Worm (Caenorhabditis elegans) whole organism, young adult: ENCODE results near the gene lurp-2.

Source experiments
- B0261.1 ChIP-seq: sonication (generic microtip); optimal IDR thresholded peaks from 2 replicates; lab custom pipeline; 2016; ENCODE audit warnings: mild to moderate bottlenecking, missing genetic modification characterization, moderate library complexity, missing compliant biosample characterization
- C17E4.6 ChIP-seq: fragments of 200-800 bp; sonication (Bioruptor generic); IDR thresholded peaks from 2 replicates; pipeline ENCODE4 v1.3.6; 2022; ENCODE audit warnings: missing genetic modification reagents, missing genetic modification characterization, missing compliant biosample characterization
- F23B12.7 ChIP-seq: sonication (generic microtip); optimal IDR thresholded peaks from 2 replicates; lab custom pipeline; 2017; ENCODE audit warnings: missing genetic modification characterization, mild to moderate bottlenecking, missing compliant biosample characterization, antibody characterized with exemption, moderate library complexity; ENCODE audit not compliant: insufficient read depth
- F49E8.2 ChIP-seq: sonication (generic microtip); optimal IDR thresholded peaks from 3 replicates; lab custom pipeline; 2017; ENCODE audit warnings: missing genetic modification characterization, mild to moderate bottlenecking, missing compliant biosample characterization, antibody characterized with exemption, moderate library complexity; ENCODE audit not compliant: insufficient read depth
- F52B5.7 ChIP-seq: sonication (generic microtip); optimal IDR thresholded peaks from 2 replicates; lab custom pipeline; 2016; ENCODE audit warnings: mild to moderate bottlenecking, missing genetic modification characterization, missing compliant biosample characterization
- F57A8.1 ChIP-seq: fragments of 200-800 bp; sonication (Bioruptor generic); optimal IDR thresholded peaks from 2 replicates; lab custom pipeline; 2018; ENCODE audit warnings: mild to moderate bottlenecking, missing genetic modification characterization, moderate library complexity, missing compliant biosample characterization
- K12H6.12 ChIP-seq: fragments of 200-800 bp; sonication (Bioruptor generic); optimal IDR thresholded peaks from 2 replicates; lab custom pipeline; 2018; ENCODE audit warnings: mild to moderate bottlenecking, missing genetic modification characterization, missing compliant biosample characterization
- T07F8.4 ChIP-seq: sonication (generic microtip); optimal IDR thresholded peaks from 2 replicates; lab custom pipeline; 2016; ENCODE audit warnings: mild to moderate bottlenecking, missing genetic modification characterization, moderate library complexity, missing compliant biosample characterization
- Y79H2A.3 ChIP-seq: fragments of 200-800 bp; sonication (Bioruptor generic); conservative IDR thresholded peaks from 2 replicates; pipeline ENCODE4 v1.3.6; 2022; ENCODE audit warnings: missing genetic modification reagents, missing genetic modification characterization, missing compliant biosample characterization
- atf-7 ChIP-seq: sonication (generic microtip); optimal IDR thresholded peaks from 2 replicates; lab custom pipeline; 2017; ENCODE audit warnings: mild to moderate bottlenecking, missing genetic modification characterization, missing compliant biosample characterization
- attf-3 ChIP-seq: fragments of 200-800 bp; sonication (Bioruptor generic); conservative IDR thresholded peaks from 2 replicates; pipeline ENCODE4 v1.3.6; 2022; ENCODE audit warnings: missing genetic modification reagents, missing genetic modification characterization, missing compliant biosample characterization
- cebp-1 ChIP-seq, 2 experiments: fragments of 200-800 bp in 1 of 2; sonication (Bioruptor generic) in 1 of 2; sonication (generic microtip) in 1 of 2; IDR thresholded peaks in 1 of 2; optimal IDR thresholded peaks in 1 of 2; 2 replicates each; pipeline versions ENCODE4 v1.3.6 to Lab custom; 2017 to 2022; ENCODE audit warnings: missing compliant biosample characterization in 2 of 2, missing genetic modification characterization in 2 of 2, mild to moderate bottlenecking in 1 of 2, missing genetic modification reagents in 1 of 2, moderate library complexity in 1 of 2
- cebp-2 ChIP-seq: fragments of 200-800 bp; sonication (Bioruptor generic); IDR thresholded peaks from 2 replicates; pipeline ENCODE4 v1.3.6; 2022; ENCODE audit warnings: missing genetic modification characterization, missing compliant biosample characterization
- ceh-40 ChIP-seq: fragments of 200-800 bp; sonication (Bioruptor generic); IDR thresholded peaks from 2 replicates; pipeline ENCODE4 v1.3.6; 2022; ENCODE audit warnings: missing genetic modification characterization, missing compliant biosample characterization
- die-1 ChIP-seq: sonication (generic microtip); optimal IDR thresholded peaks from 2 replicates; lab custom pipeline; 2016; ENCODE audit warnings: missing genotype, mild to moderate bottlenecking, missing genetic modification characterization, missing compliant biosample characterization
- dox-1 ChIP-seq: fragments of 200-800 bp; sonication (Bioruptor generic); IDR thresholded peaks from 2 replicates; pipeline ENCODE4 v1.3.6; 2022; ENCODE audit warnings: missing genetic modification reagents, missing genetic modification characterization, missing compliant biosample characterization
- dpl-1 ChIP-seq: fragments of 150-350 bp; optimal IDR thresholded peaks from 2 replicates; lab custom pipeline; 2014; ENCODE audit warnings: missing biosample characterization, missing genetic modification reagents, missing genetic modification characterization
- efl-1 ChIP-seq: fragments of 150-350 bp; optimal IDR thresholded peaks from 2 replicates; lab custom pipeline; 2014; ENCODE audit warnings: missing biosample characterization, missing genetic modification reagents, missing genetic modification characterization
- ets-4 ChIP-seq: fragments of 200-800 bp; sonication (Bioruptor generic); optimal IDR thresholded peaks from 2 replicates; lab custom pipeline; 2018; ENCODE audit warnings: mild to moderate bottlenecking, missing genetic modification characterization, missing compliant biosample characterization
- gei-17 ChIP-seq: fragments of 200-800 bp; sonication (Bioruptor generic); optimal IDR thresholded peaks from 2 replicates; lab custom pipeline; 2018; ENCODE audit warnings: mild to moderate bottlenecking, missing genetic modification characterization, missing compliant biosample characterization
- hmg-1.2 ChIP-seq: fragments of 200-800 bp; sonication (Bioruptor generic); IDR thresholded peaks from 2 replicates; pipeline ENCODE4 v1.3.6; 2022; ENCODE audit warnings: missing genetic modification reagents, missing genetic modification characterization, missing compliant biosample characterization
- lag-1 ChIP-seq: fragments of 200-800 bp; sonication (Bioruptor generic); IDR thresholded peaks from 2 replicates; pipeline ENCODE4 v1.3.6; 2022; ENCODE audit warnings: missing genetic modification reagents, missing genetic modification characterization, missing compliant biosample characterization
- let-526 ChIP-seq: fragments of 200-800 bp; sonication (Bioruptor generic); IDR thresholded peaks from 2 replicates; pipeline ENCODE4 v1.3.6; 2022; ENCODE audit warnings: missing genetic modification reagents, missing genetic modification characterization, missing compliant biosample characterization
- lin-40 ChIP-seq: sonication (generic microtip); optimal IDR thresholded peaks from 2 replicates; lab custom pipeline; 2016; ENCODE audit warnings: missing genetic modification characterization, mild to moderate bottlenecking, missing compliant biosample characterization, missing genotype, missing genetic modification reagents
- lsl-1 ChIP-seq: fragments of 200-800 bp; sonication (Bioruptor generic); optimal IDR thresholded peaks from 2 replicates; lab custom pipeline; 2018; ENCODE audit warnings: mild to moderate bottlenecking, missing genetic modification characterization, moderate library complexity, missing compliant biosample characterization
- lsy-27 ChIP-seq: sonication (generic microtip); optimal IDR thresholded peaks from 2 replicates; lab custom pipeline; 2017; ENCODE audit warnings: missing genetic modification characterization, mild to moderate bottlenecking, missing compliant biosample characterization, antibody characterized with exemption, missing genotype, borderline replicate concordance; ENCODE audit not compliant: insufficient read depth
- madf-10 ChIP-seq: sonication (generic microtip); optimal IDR thresholded peaks from 2 replicates; lab custom pipeline; 2016; ENCODE audit warnings: mild to moderate bottlenecking, missing genetic modification characterization, missing compliant biosample characterization
- nhr-179 ChIP-seq: sonication (generic microtip); optimal IDR thresholded peaks from 2 replicates; lab custom pipeline; 2016; ENCODE audit warnings: mild to moderate bottlenecking, missing genetic modification characterization, missing compliant biosample characterization
- rpc-1 ChIP-seq, 2 experiments: fragments of 150-350 bp in 1 of 2; sonication (generic microtip) in 1 of 2; optimal IDR thresholded peaks; 2 replicates each; lab custom pipeline; 2014 to 2018; ENCODE audit warnings: missing biosample characterization in 1 of 2, missing genetic modification characterization in 1 of 2, missing genetic modification reagents in 1 of 2, missing genotype in 1 of 2
- sdz-38 ChIP-seq: sonication (generic microtip); optimal IDR thresholded peaks from 2 replicates; lab custom pipeline; 2016; ENCODE audit warnings: missing genotype, missing genetic modification characterization, missing compliant biosample characterization
- snpc-1.1 ChIP-seq: sonication (generic microtip); optimal IDR thresholded peaks from 2 replicates; lab custom pipeline; 2017; ENCODE audit warnings: missing genetic modification characterization, mild to moderate bottlenecking, missing compliant biosample characterization, antibody characterized with exemption, moderate library complexity, missing genotype, missing genetic modification reagents; ENCODE audit not compliant: insufficient read depth
- snpc-4 ChIP-seq, 5 experiments: fragments of 150-350 bp in 1 of 5; sonication (generic microtip) in 4 of 5; optimal IDR thresholded peaks; 2 replicates each; lab custom pipeline; 2014 to 2018; ENCODE audit warnings: missing genetic modification characterization in 5 of 5, missing biosample characterization in 3 of 5, antibody characterized with exemption in 2 of 5, mild to moderate bottlenecking in 2 of 5, missing compliant biosample characterization in 2 of 5, missing genotype in 2 of 5, moderate library complexity in 2 of 5, missing genetic modification reagents in 1 of 5
- somi-1 ChIP-seq: fragments of 200-800 bp; sonication (Bioruptor generic); optimal IDR thresholded peaks from 2 replicates; lab custom pipeline; 2018; ENCODE audit warnings: mild to moderate bottlenecking, missing genetic modification characterization, missing compliant biosample characterization
- tbp1 ChIP-seq: fragments of 200-800 bp; sonication (Bioruptor generic); optimal IDR thresholded peaks from 2 replicates; lab custom pipeline; 2018; ENCODE audit warnings: mild to moderate bottlenecking, missing genetic modification characterization, missing compliant biosample characterization
- xnd-1 ChIP-seq: sonication (generic microtip); optimal IDR thresholded peaks from 2 replicates; lab custom pipeline; 2016; ENCODE audit warnings: missing genotype, missing genetic modification reagents, missing genetic modification characterization, missing compliant biosample characterization
- ztf-18 ChIP-seq: sonication (generic microtip); optimal IDR thresholded peaks from 2 replicates; lab custom pipeline; 2016; ENCODE audit warnings: missing genotype, mild to moderate bottlenecking, missing genetic modification characterization, missing compliant biosample characterization
- ztf-28 ChIP-seq: fragments of 200-800 bp; sonication (Bioruptor generic); IDR thresholded peaks from 2 replicates; pipeline ENCODE4 v1.3.6; 2022; ENCODE audit warnings: missing genetic modification reagents, missing genetic modification characterization, missing compliant biosample characterization

Gene lurp-2

DNA sequence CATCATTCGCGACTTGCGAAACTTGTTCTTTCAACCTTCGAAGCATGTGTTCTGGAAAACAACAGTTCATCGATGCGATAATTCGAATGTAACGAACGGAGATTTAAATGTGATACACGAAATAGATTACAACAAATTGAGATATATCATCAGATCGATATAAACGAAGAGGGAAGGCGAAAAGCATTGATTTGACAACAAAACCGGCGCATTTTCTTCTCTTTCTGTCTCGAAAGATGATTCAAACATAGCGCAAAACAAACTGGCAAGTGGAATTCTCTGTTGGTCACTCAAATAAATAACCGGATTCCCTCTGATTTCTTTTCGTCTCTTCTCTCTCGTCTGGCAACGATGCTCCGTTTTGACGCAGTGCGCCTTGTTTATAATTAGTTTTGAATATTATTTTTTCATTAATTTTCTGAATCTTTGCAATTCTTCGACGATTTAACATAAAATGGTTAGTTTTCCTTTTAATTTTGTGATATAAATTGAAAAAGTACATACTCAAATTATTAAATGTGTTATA is 44.0 kb downstream of the lurp-2 start, which contains the start of the genes eea-1 and gut-2:
TSS of gene eea-1 (minus strand) at position 51 of the 526 bp plus-strand sequence.
TSS of gene gut-2 (plus strand) at position 369 of the 526 bp plus-strand sequence.
- TF ChIP-seq madf-10 (no peak), dpl-1 (no peak), snpc-1.1 (tag; lab: Kevin White, UChicago) (no peak), lsy-27 (no peak), F52B5.7 (no peak), cebp-1 (GFP tag; IDR thresholded peaks at IDR 0.05; lab: Robert Waterston, UW) (no peak), cebp-1 (tag; optimal IDR thresholded peaks at IDR 0.05; lab: Kevin White, UChicago) (peak; percentile 7), ets-4 (GFP tag; lab: Kevin White, UChicago) (no peak), F57A8.1 (no peak), hmg-1.2 (peak; percentile 29; the same call in 1 of the 2 replicates), cebp-2 (GFP tag; lab: Robert Waterston, UW) (no peak), ztf-28 (GFP tag; lab: Robert Waterston, UW) (no peak), efl-1 (no peak), snpc-4 (GFP tag; optimal IDR thresholded peaks at IDR 0.05; lab: Kevin White, UChicago) (no peak), snpc-4 (tag; optimal IDR thresholded peaks at IDR 0.05; lab: Kevin White, UChicago) (peak in 1 of 4 experiments; percentile 50), dox-1 (GFP tag; lab: Robert Waterston, UW) (peak; percentile 65; the same call in 1 of the 2 replicates), C17E4.6 (no peak), lin-40 (tag; lab: Kevin White, UChicago) (peak; percentile 26), lsl-1 (GFP tag; lab: Kevin White, UChicago) (peak; percentile 32), sdz-38 (tag; lab: Kevin White, UChicago) (no peak), attf-3 (GFP tag; lab: Robert Waterston, UW) (peak; percentile 98), atf-7 (tag; lab: Kevin White, UChicago) (no peak), K12H6.12 (tag; lab: Kevin White, UChicago) (peak; percentile 5), F23B12.7 (tag; lab: Kevin White, UChicago) (peak; percentile 32), tbp1 (GFP tag; lab: Kevin White, UChicago) (peak; percentile 7)

DNA sequence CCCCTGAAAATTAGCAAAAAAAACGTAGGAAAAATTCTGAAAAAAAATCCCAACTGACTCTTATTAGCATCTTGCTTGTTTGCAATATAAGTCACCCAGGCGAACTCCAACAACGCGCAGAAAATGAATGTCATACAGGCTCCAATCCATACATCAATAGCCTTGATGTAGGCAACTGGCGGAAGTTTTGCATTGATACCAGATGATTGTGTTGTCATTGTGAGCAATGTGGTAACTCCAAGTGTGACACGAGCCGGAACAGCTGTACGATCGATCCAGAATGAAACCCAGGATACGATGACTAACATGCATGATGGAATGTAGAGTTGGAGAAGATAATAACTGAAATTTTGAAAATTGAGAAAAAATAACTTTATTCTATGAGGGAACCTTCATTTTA is 45.8 kb downstream of the lurp-2 start:
- TF ChIP-seq B0261.1, result no peak
- TF ChIP-seq F23B12.7 (tag; lab: Kevin White, UChicago), result no peak
- no peak for TF ChIP-seq T07F8.4 (tag; lab: Kevin White, UChicago)
- no peak for TF ChIP-seq C17E4.6
- no peak for TF ChIP-seq ceh-40 (GFP tag; lab: Robert Waterston, UW)
- no peak for TF ChIP-seq atf-7 (tag; lab: Kevin White, UChicago)
- TF ChIP-seq ets-4 (GFP tag; lab: Kevin White, UChicago), result no peak
- TF ChIP-seq somi-1 (GFP tag; lab: Kevin White, UChicago), result no peak
- TF ChIP-seq lag-1 (GFP tag; lab: Robert Waterston, UW), result no peak
- no peak for TF ChIP-seq snpc-1.1 (tag; lab: Kevin White, UChicago)
- no peak for TF ChIP-seq gei-17
- TF ChIP-seq xnd-1, result no peak
- no peak for TF ChIP-seq ztf-18 (tag; lab: Kevin White, UChicago)
- TF ChIP-seq nhr-179 (tag; lab: Kevin White, UChicago), result no peak
- TF ChIP-seq let-526 (GFP tag; lab: Robert Waterston, UW), result no peak
- no peak for TF ChIP-seq die-1 (tag; lab: Kevin White, UChicago)
- no peak for TF ChIP-seq rpc-1 (optimal IDR thresholded peaks at IDR 0.05; lab: Kevin White, UChicago)
- TF ChIP-seq rpc-1 (tag; optimal IDR thresholded peaks at IDR 0.05; lab: Kevin White, UChicago), result no peak
- TF ChIP-seq F49E8.2 (tag; lab: Kevin White, UChicago), result no peak
- no peak for TF ChIP-seq Y79H2A.3
